Worm (Caenorhabditis elegans) whole organism, L2 larva: ENCODE measurements around the gene xbp-1.
A peak's percentile ranks its signal among the peaks of the same experiment; 100 is the strongest.

Source experiments
- C34F6.9 ChIP-seq: fragments of 150-350 bp; optimal IDR thresholded peaks from 2 replicates; lab custom pipeline; 2014; ENCODE audit warnings: missing biosample characterization, missing genetic modification characterization
- F13H6.1 ChIP-seq: sonication (generic microtip); optimal IDR thresholded peaks from 2 replicates; lab custom pipeline; 2016; ENCODE audit warnings: missing genetic modification characterization, missing compliant biosample characterization
- R02D3.7 ChIP-seq: fragments of 150-350 bp; optimal IDR thresholded peaks from 2 replicates; lab custom pipeline; 2014; ENCODE audit warnings: missing biosample characterization, missing genetic modification characterization
- Y55F3AM.14 ChIP-seq: fragments of 200-800 bp; sonication (Bioruptor generic); optimal IDR thresholded peaks from 2 replicates; lab custom pipeline; 2018; ENCODE audit warnings: mild to moderate bottlenecking, missing genetic modification characterization, missing compliant biosample characterization
- ZK546.5 ChIP-seq: sonication (generic microtip); optimal IDR thresholded peaks from 2 replicates; lab custom pipeline; 2017; ENCODE audit warnings: missing biosample characterization, missing genetic modification characterization
- alr-1 ChIP-seq: fragments of 150-350 bp; optimal IDR thresholded peaks from 2 replicates; lab custom pipeline; 2014; ENCODE audit warnings: missing biosample characterization, missing genetic modification characterization
- aly-2 ChIP-seq: fragments of 150-350 bp; optimal IDR thresholded peaks from 2 replicates; lab custom pipeline; 2014; ENCODE audit warnings: missing biosample characterization, missing genetic modification characterization
- ama-1 ChIP-seq: fragments of 150-350 bp; optimal IDR thresholded peaks from 2 replicates; lab custom pipeline; 2018; ENCODE audit warnings: inconsistent platforms
- blmp-1 ChIP-seq: sonication (generic microtip); optimal IDR thresholded peaks from 2 replicates; lab custom pipeline; 2017; ENCODE audit warnings: missing genetic modification characterization, mild to moderate bottlenecking, missing compliant biosample characterization, antibody characterized with exemption, moderate library complexity; ENCODE audit not compliant: insufficient read depth
- ceh-82 ChIP-seq: fragments of 150-350 bp; optimal IDR thresholded peaks from 2 replicates; lab custom pipeline; 2014; ENCODE audit warnings: missing biosample characterization, missing genetic modification characterization
- crh-2 ChIP-seq: sonication (generic microtip); optimal IDR thresholded peaks from 2 replicates; lab custom pipeline; 2017; ENCODE audit warnings: missing biosample characterization, missing genetic modification characterization
- dmd-4 ChIP-seq: sonication (generic microtip); optimal IDR thresholded peaks from 2 replicates; lab custom pipeline; 2017; ENCODE audit warnings: missing biosample characterization, missing genetic modification characterization
- egl-27 ChIP-seq: sonication (generic microtip); optimal IDR thresholded peaks from 3 replicates; lab custom pipeline; 2017; ENCODE audit warnings: missing biosample characterization, missing genetic modification reagents, missing genetic modification characterization
- elt-1 ChIP-seq: fragments of 150-350 bp; optimal IDR thresholded peaks from 2 replicates; lab custom pipeline; 2014; ENCODE audit warnings: missing biosample characterization, missing genetic modification characterization
- elt-3 ChIP-seq: sonication (generic microtip); optimal IDR thresholded peaks from 2 replicates; lab custom pipeline; 2017; ENCODE audit warnings: missing biosample characterization, missing genetic modification characterization
- fos-1 ChIP-seq: fragments of 150-350 bp; optimal IDR thresholded peaks from 2 replicates; lab custom pipeline; 2014; ENCODE audit warnings: missing biosample characterization, missing genetic modification characterization
- gmeb-1 ChIP-seq: fragments of 150-350 bp; optimal IDR thresholded peaks from 2 replicates; lab custom pipeline; 2014; ENCODE audit warnings: missing biosample characterization, missing genetic modification characterization
- lin-11 ChIP-seq: fragments of 150-350 bp; sonication (generic microtip); optimal IDR thresholded peaks from 2 replicates; lab custom pipeline; 2014; ENCODE audit warnings: missing biosample characterization, missing genetic modification characterization, inconsistent platforms, mixed read lengths
- lin-13 ChIP-seq: fragments of 150-350 bp; optimal IDR thresholded peaks from 2 replicates; lab custom pipeline; 2014; ENCODE audit warnings: missing biosample characterization, missing genetic modification reagents, missing genetic modification characterization
- lin-39 ChIP-seq: fragments of 150-350 bp; optimal IDR thresholded peaks from 2 replicates; lab custom pipeline; 2014; ENCODE audit warnings: missing biosample characterization, missing genetic modification reagents, missing genetic modification characterization
- lsy-2 ChIP-seq, 2 experiments: fragments of 150-350 bp in 1 of 2; sonication (generic microtip) in 1 of 2; optimal IDR thresholded peaks; 2 replicates each; lab custom pipeline; 2014 to 2017; ENCODE audit warnings: missing biosample characterization in 2 of 2, missing genetic modification characterization in 2 of 2
- mab-5 ChIP-seq: fragments of 150-350 bp; optimal IDR thresholded peaks from 2 replicates; lab custom pipeline; 2014; ENCODE audit warnings: missing biosample characterization, missing genetic modification characterization
- mbf-1 ChIP-seq: sonication (generic microtip); optimal IDR thresholded peaks from 2 replicates; lab custom pipeline; 2017; ENCODE audit warnings: missing biosample characterization, missing genetic modification characterization
- mdl-1 ChIP-seq, 2 experiments: fragments of 150-350 bp in 1 of 2; sonication (generic microtip) in 1 of 2; optimal IDR thresholded peaks; 2 replicates each; lab custom pipeline; 2017; ENCODE audit warnings: missing biosample characterization in 2 of 2, missing genetic modification characterization in 2 of 2
- nhr-10 ChIP-seq: sonication (generic microtip); optimal IDR thresholded peaks from 2 replicates; lab custom pipeline; 2017; ENCODE audit warnings: missing biosample characterization, missing genetic modification characterization
- nhr-12 ChIP-seq: fragments of 150-350 bp; optimal IDR thresholded peaks from 2 replicates; lab custom pipeline; 2014; ENCODE audit warnings: missing biosample characterization, missing genetic modification characterization
- nhr-129 ChIP-seq: fragments of 150-350 bp; optimal IDR thresholded peaks from 2 replicates; lab custom pipeline; 2014; ENCODE audit warnings: missing biosample characterization, missing genetic modification characterization
- nhr-21 ChIP-seq: fragments of 150-350 bp; optimal IDR thresholded peaks from 2 replicates; lab custom pipeline; 2014; ENCODE audit warnings: missing biosample characterization, missing genetic modification characterization
- nhr-23 ChIP-seq: fragments of 150-350 bp; optimal IDR thresholded peaks from 2 replicates; lab custom pipeline; 2014; ENCODE audit warnings: missing biosample characterization, missing genetic modification reagents, missing genetic modification characterization
- nhr-237 ChIP-seq: fragments of 150-350 bp; optimal IDR thresholded peaks from 2 replicates; lab custom pipeline; 2014; ENCODE audit warnings: missing biosample characterization, missing genetic modification characterization
- nhr-25 ChIP-seq: fragments of 150-350 bp; sonication (generic microtip); optimal IDR thresholded peaks from 3 replicates; lab custom pipeline; 2014; ENCODE audit warnings: missing biosample characterization, missing genetic modification characterization
- nhr-6 ChIP-seq: fragments of 150-350 bp; optimal IDR thresholded peaks from 2 replicates; lab custom pipeline; 2014; ENCODE audit warnings: missing biosample characterization, missing genetic modification characterization
- nhr-77 ChIP-seq: fragments of 150-350 bp; optimal IDR thresholded peaks from 2 replicates; lab custom pipeline; 2014; ENCODE audit warnings: missing biosample characterization, missing genetic modification characterization
- peb-1 ChIP-seq: fragments of 150-350 bp; optimal IDR thresholded peaks from 2 replicates; lab custom pipeline; 2014; ENCODE audit warnings: missing biosample characterization, missing genetic modification characterization
- sem-4 ChIP-seq: fragments of 150-350 bp; optimal IDR thresholded peaks from 2 replicates; lab custom pipeline; 2014; ENCODE audit warnings: missing biosample characterization, missing genetic modification reagents, missing genetic modification characterization
- sma-3 ChIP-seq: sonication (generic microtip); optimal IDR thresholded peaks from 2 replicates; lab custom pipeline; 2016; ENCODE audit warnings: missing genetic modification reagents, missing genetic modification characterization, missing compliant biosample characterization
- sma-9 ChIP-seq, 2 experiments: fragments of 150-350 bp in 1 of 2; sonication (generic microtip) in 1 of 2; optimal IDR thresholded peaks; 2 replicates each; lab custom pipeline; 2014 to 2016; ENCODE audit warnings: missing genetic modification characterization in 2 of 2, mild to moderate bottlenecking in 1 of 2, missing biosample characterization in 1 of 2, missing compliant biosample characterization in 1 of 2, missing genetic modification reagents in 1 of 2, moderate library complexity in 1 of 2
- snpc-4 ChIP-seq: fragments of 150-350 bp; optimal IDR thresholded peaks from 2 replicates; lab custom pipeline; 2014; ENCODE audit warnings: missing biosample characterization, missing genetic modification characterization
- unc-39 ChIP-seq: fragments of 150-350 bp; optimal IDR thresholded peaks from 2 replicates; lab custom pipeline; 2014; ENCODE audit warnings: missing biosample characterization, missing genetic modification characterization
- unc-55 ChIP-seq: fragments of 150-350 bp; sonication (generic microtip); optimal IDR thresholded peaks from 3 replicates; lab custom pipeline; 2014; ENCODE audit warnings: missing biosample characterization, missing genetic modification reagents, missing genetic modification characterization
- unc-62 ChIP-seq: fragments of 150-350 bp; optimal IDR thresholded peaks from 2 replicates; lab custom pipeline; 2014; ENCODE audit warnings: missing biosample characterization, missing genetic modification reagents, missing genetic modification characterization
- zag-1 ChIP-seq: fragments of 150-350 bp; optimal IDR thresholded peaks from 2 replicates; lab custom pipeline; 2014; ENCODE audit warnings: missing biosample characterization, missing genetic modification characterization
- ztf-11 ChIP-seq: sonication (generic microtip); optimal IDR thresholded peaks from 2 replicates; lab custom pipeline; 2017; ENCODE audit warnings: missing biosample characterization, missing genetic modification characterization
- ztf-4 ChIP-seq: fragments of 150-350 bp; optimal IDR thresholded peaks from 2 replicates; lab custom pipeline; 2014; ENCODE audit warnings: missing biosample characterization, missing genetic modification characterization

Gene xbp-1

ce11 chrIII:4194349-4195110, 921 bp downstream of the xbp-1 start:
- TF ChIP-seq lin-13: peak; percentile 19
- TF ChIP-seq alr-1 (tag; lab: Kevin White, UChicago): no peak
- TF ChIP-seq nhr-237: no peak

DNA sequence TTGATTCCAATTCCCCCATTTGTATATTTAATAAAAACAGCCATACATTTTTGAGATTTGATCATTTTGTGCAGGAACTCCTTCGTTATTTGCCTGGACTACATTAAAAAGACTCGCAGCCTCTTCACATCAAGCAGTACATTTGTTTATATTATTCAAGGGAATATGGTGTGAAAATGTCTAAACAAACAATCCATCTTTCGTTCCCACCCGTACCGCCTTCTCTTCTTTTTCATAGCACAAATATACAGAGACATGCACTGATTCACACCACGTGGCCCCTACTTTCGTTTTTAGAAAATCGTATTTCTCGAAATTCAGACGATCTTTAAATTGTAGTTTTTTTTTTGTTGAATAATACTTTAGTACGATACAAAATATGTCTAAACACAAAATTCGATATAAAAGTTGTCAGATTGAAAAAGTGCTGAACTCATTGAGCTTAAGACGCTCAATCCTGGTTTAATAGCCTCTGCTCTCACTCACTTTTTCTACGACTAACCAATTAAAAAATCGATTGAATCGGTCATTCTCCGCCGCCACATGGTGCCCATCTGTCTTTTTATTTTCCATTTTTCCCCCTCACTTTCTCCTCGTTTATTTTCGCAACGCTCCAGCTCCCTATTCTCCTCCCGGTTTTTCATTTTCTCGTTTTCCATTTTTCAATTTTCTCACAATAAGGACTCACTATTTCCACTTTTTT, 1.8 kb downstream of the xbp-1 start:
- TF ChIP-seq ama-1 (lab: Kevin White, UChicago) (peak; percentile 91), nhr-21 (tag; lab: Kevin White, UChicago) (peak; percentile 82), ZK546.5 (tag; lab: Kevin White, UChicago) (no peak), nhr-23 (tag; lab: Kevin White, UChicago) (no peak), nhr-6 (tag; lab: Kevin White, UChicago) (peak; percentile 28), Y55F3AM.14 (peak; percentile 38), fos-1 (tag; lab: Kevin White, UChicago) (peak; percentile 5), unc-55 (peak; percentile 31), lin-13 (peak; percentile 68), mdl-1 (tag; optimal IDR thresholded peaks at IDR 0.05; lab: Kevin White, UChicago) (no peak), sma-9 (GFP tag; optimal IDR thresholded peaks at IDR 0.05; lab: Kevin White, UChicago) (peak; percentile 40), sma-9 (tag; optimal IDR thresholded peaks at IDR 0.05; lab: Kevin White, UChicago) (no peak), mbf-1 (tag; lab: Kevin White, UChicago) (no peak), nhr-25 (tag; lab: Kevin White, UChicago) (peak; percentile 38), sem-4 (tag; lab: Kevin White, UChicago) (no peak), nhr-12 (tag; lab: Kevin White, UChicago) (no peak), nhr-129 (tag; lab: Kevin White, UChicago) (peak; percentile 56), crh-2 (peak; percentile 72), ztf-4 (peak; percentile 88), elt-1 (no peak), sma-3 (GFP tag; lab: Kevin White, UChicago) (peak; percentile 30), gmeb-1 (tag; lab: Kevin White, UChicago) (peak; percentile 50), nhr-237 (no peak), F13H6.1 (tag; lab: Kevin White, UChicago) (peak; percentile 21), nhr-10 (tag; lab: Kevin White, UChicago) (no peak), lsy-2 (tag; optimal IDR thresholded peaks at IDR 0.05; lab: Kevin White, UChicago) (peak; percentile 44 to 70), zag-1 (peak; percentile 10)

DNA sequence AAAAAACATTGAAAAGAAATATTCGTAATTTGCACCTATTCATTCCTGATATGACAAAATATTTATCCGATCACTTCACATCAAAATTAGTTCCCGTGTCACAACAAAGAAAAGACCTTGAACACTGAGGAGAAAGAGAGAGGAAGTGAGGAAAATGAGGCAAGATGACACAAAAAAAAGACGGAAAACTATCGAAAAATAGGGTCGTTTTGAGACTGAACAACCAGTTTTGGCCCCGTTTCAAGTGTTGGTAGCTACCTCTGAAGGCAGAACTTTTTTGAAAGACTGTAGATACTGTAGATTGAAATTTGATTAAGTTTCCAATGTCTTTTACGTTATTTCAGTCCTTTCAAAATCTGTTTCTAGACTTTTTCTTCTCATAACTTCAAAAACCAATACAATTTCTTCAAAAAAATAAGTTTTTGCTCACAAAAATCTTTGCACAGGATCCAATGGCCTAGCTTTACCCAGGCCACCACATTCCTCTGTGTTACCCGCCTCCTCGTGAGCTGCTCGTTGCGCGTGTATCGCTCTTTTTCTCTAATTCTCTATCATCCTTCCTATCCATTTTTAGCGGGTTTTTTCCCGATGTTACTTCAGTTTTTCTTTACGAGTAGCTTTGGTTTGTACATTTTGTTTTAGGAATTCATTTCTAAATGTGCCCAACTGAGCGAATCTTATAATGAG, 2.8 kb downstream of the xbp-1 start:
- TF ChIP-seq nhr-129 (tag; lab: Kevin White, UChicago) (peak; percentile 58), F13H6.1 (tag; lab: Kevin White, UChicago) (peak; percentile 22), alr-1 (tag; lab: Kevin White, UChicago) (no peak), R02D3.7 (tag; lab: Kevin White, UChicago) (no peak), nhr-25 (tag; lab: Kevin White, UChicago) (no peak), lin-39 (tag; lab: Kevin White, UChicago) (no peak), unc-62 (GFP tag; lab: Kevin White, UChicago) (no peak), C34F6.9 (tag; lab: Kevin White, UChicago) (peak; percentile 89), egl-27 (no peak), zag-1 (no peak), lsy-2 (tag; optimal IDR thresholded peaks at IDR 0.05; lab: Kevin White, UChicago) (peak; percentile 28 to 80), peb-1 (tag; lab: Kevin White, UChicago) (no peak), snpc-4 (tag; lab: Kevin White, UChicago) (no peak), mab-5 (peak; percentile 44), nhr-12 (tag; lab: Kevin White, UChicago) (no peak), mbf-1 (tag; lab: Kevin White, UChicago) (no peak), sma-3 (GFP tag; lab: Kevin White, UChicago) (no peak), nhr-6 (tag; lab: Kevin White, UChicago) (no peak), elt-1 (no peak), blmp-1 (tag; lab: Kevin White, UChicago) (no peak), nhr-77 (tag; lab: Kevin White, UChicago) (no peak), lin-11 (tag; lab: Kevin White, UChicago) (peak; percentile 47), unc-39 (no peak), dmd-4 (tag; lab: Kevin White, UChicago) (no peak), gmeb-1 (tag; lab: Kevin White, UChicago) (no peak), sem-4 (tag; lab: Kevin White, UChicago) (no peak), ceh-82 (no peak), nhr-237 (no peak), nhr-10 (tag; lab: Kevin White, UChicago) (no peak), aly-2 (tag; lab: Kevin White, UChicago) (no peak), ama-1 (lab: Kevin White, UChicago) (peak; percentile 46), fos-1 (tag; lab: Kevin White, UChicago) (peak; percentile 25), ztf-4 (no peak), ztf-11 (tag; lab: Kevin White, UChicago) (no peak), elt-3 (tag; lab: Kevin White, UChicago) (no peak), nhr-23 (tag; lab: Kevin White, UChicago) (no peak)
